Worm (Caenorhabditis elegans) whole organism, L3 larva: ENCODE measurements around the gene F44E7.5.
A peak's percentile ranks its signal among the peaks of the same experiment; 100 is the strongest.

Source experiments
- R02D3.7 ChIP-seq: fragments of 150-350 bp; optimal IDR thresholded peaks from 2 replicates; lab custom pipeline; 2014; ENCODE audit warnings: missing biosample characterization, missing genetic modification characterization
- ZK546.5 ChIP-seq: sonication (generic microtip); optimal IDR thresholded peaks from 2 replicates; lab custom pipeline; 2017; ENCODE audit warnings: missing biosample characterization, missing genetic modification characterization
- aly-2 ChIP-seq: fragments of 150-350 bp; optimal IDR thresholded peaks from 2 replicates; lab custom pipeline; 2014; ENCODE audit warnings: missing biosample characterization, missing genetic modification characterization
- ama-1 ChIP-seq: fragments of 150-350 bp; optimal IDR thresholded peaks from 2 replicates; lab custom pipeline; 2018
- ceh-16 ChIP-seq: sonication (generic microtip); optimal IDR thresholded peaks from 2 replicates; lab custom pipeline; 2017; ENCODE audit warnings: missing biosample characterization, missing genetic modification characterization
- ceh-28 ChIP-seq: fragments of 150-350 bp; optimal IDR thresholded peaks from 2 replicates; lab custom pipeline; 2014; ENCODE audit warnings: missing biosample characterization, missing genetic modification reagents, missing genetic modification characterization
- ceh-82 ChIP-seq: fragments of 150-350 bp; optimal IDR thresholded peaks from 2 replicates; lab custom pipeline; 2014; ENCODE audit warnings: missing biosample characterization, missing genetic modification characterization
- ceh-9 ChIP-seq: sonication (generic microtip); optimal IDR thresholded peaks from 2 replicates; lab custom pipeline; 2018; ENCODE audit warnings: missing biosample characterization, missing genetic modification characterization
- daf-12 ChIP-seq: fragments of 150-350 bp; optimal IDR thresholded peaks from 2 replicates; lab custom pipeline; 2014; ENCODE audit warnings: missing biosample characterization, missing genetic modification reagents, missing genetic modification characterization
- egl-27 ChIP-seq: sonication (generic microtip); optimal IDR thresholded peaks from 4 replicates; lab custom pipeline; 2017; ENCODE audit warnings: missing biosample characterization, missing genetic modification reagents, missing genetic modification characterization
- egl-5 ChIP-seq: fragments of 150-350 bp; optimal IDR thresholded peaks from 2 replicates; lab custom pipeline; 2017; ENCODE audit warnings: missing biosample characterization, missing genetic modification reagents, missing genetic modification characterization, inconsistent platforms
- elt-2 ChIP-seq: sonication (generic microtip); optimal IDR thresholded peaks from 2 replicates; lab custom pipeline; 2016; ENCODE audit warnings: missing genetic modification reagents, mild to moderate bottlenecking, missing genetic modification characterization, missing compliant biosample characterization
- elt-3 ChIP-seq, 3 experiments: fragments of 150-350 bp in 1 of 3; sonication (generic microtip) in 2 of 3; optimal IDR thresholded peaks; 2 replicates in 2 of 3; 4 replicates in 1 of 3; lab custom pipeline; 2014 to 2017; ENCODE audit warnings: missing biosample characterization in 3 of 3, missing genetic modification characterization in 3 of 3
- fkh-10 ChIP-seq: sonication (generic microtip); optimal IDR thresholded peaks from 2 replicates; lab custom pipeline; 2017; ENCODE audit warnings: missing biosample characterization, missing genetic modification reagents, missing genetic modification characterization
- fkh-2 ChIP-seq: fragments of 150-350 bp; optimal IDR thresholded peaks from 2 replicates; lab custom pipeline; 2014; ENCODE audit warnings: missing biosample characterization, missing genetic modification reagents, missing genetic modification characterization
- fos-1 ChIP-seq: fragments of 150-350 bp; optimal IDR thresholded peaks from 2 replicates; lab custom pipeline; 2014; ENCODE audit warnings: missing biosample characterization, missing genetic modification characterization
- hmg-11 ChIP-seq: sonication (generic microtip); optimal IDR thresholded peaks from 2 replicates; lab custom pipeline; 2016; ENCODE audit warnings: missing genetic modification characterization, missing compliant biosample characterization
- jun-1 ChIP-seq: fragments of 150-350 bp; optimal IDR thresholded peaks from 2 replicates; lab custom pipeline; 2014; ENCODE audit warnings: missing biosample characterization, missing genetic modification reagents, missing genetic modification characterization
- lin-15B ChIP-seq: fragments of 150-350 bp; optimal IDR thresholded peaks from 2 replicates; lab custom pipeline; 2014; ENCODE audit warnings: missing biosample characterization, missing genetic modification characterization
- lin-39 ChIP-seq: fragments of 150-350 bp; optimal IDR thresholded peaks from 2 replicates; lab custom pipeline; 2018; ENCODE audit warnings: missing biosample characterization, missing genetic modification reagents, missing genetic modification characterization
- lsy-12 ChIP-seq: sonication (generic microtip); optimal IDR thresholded peaks from 2 replicates; lab custom pipeline; 2016; ENCODE audit warnings: mild to moderate bottlenecking, missing genetic modification characterization, missing compliant biosample characterization
- mdl-1 ChIP-seq: fragments of 150-350 bp; optimal IDR thresholded peaks from 2 replicates; lab custom pipeline; 2014; ENCODE audit warnings: missing biosample characterization, missing genetic modification characterization
- mml-1 ChIP-seq: fragments of 150-350 bp; sonication (generic microtip); optimal IDR thresholded peaks from 3 replicates; lab custom pipeline; 2014; ENCODE audit warnings: missing biosample characterization, missing genetic modification characterization
- nfya-1 ChIP-seq: sonication (generic microtip); optimal IDR thresholded peaks from 2 replicates; lab custom pipeline; 2017; ENCODE audit warnings: missing genetic modification characterization, mild to moderate bottlenecking, missing compliant biosample characterization, antibody characterized with exemption, moderate library complexity; ENCODE audit not compliant: insufficient read depth
- nhr-11 ChIP-seq: fragments of 150-350 bp; optimal IDR thresholded peaks from 2 replicates; lab custom pipeline; 2014; ENCODE audit warnings: missing biosample characterization, missing genetic modification characterization
- nhr-12 ChIP-seq: fragments of 150-350 bp; optimal IDR thresholded peaks from 2 replicates; lab custom pipeline; 2014; ENCODE audit warnings: missing biosample characterization, missing genetic modification characterization
- nhr-23 ChIP-seq: fragments of 150-350 bp; optimal IDR thresholded peaks from 2 replicates; lab custom pipeline; 2014; ENCODE audit warnings: missing biosample characterization, missing genetic modification reagents, missing genetic modification characterization
- nhr-25 ChIP-seq: sonication (generic microtip); optimal IDR thresholded peaks from 2 replicates; lab custom pipeline; 2017; ENCODE audit warnings: missing biosample characterization, missing genetic modification characterization
- nhr-43 ChIP-seq: sonication (generic microtip); optimal IDR thresholded peaks from 2 replicates; lab custom pipeline; 2016; ENCODE audit warnings: mild to moderate bottlenecking, missing genetic modification characterization, missing compliant biosample characterization; ENCODE audit not compliant: poor library complexity, severe bottlenecking
- nhr-77 ChIP-seq: fragments of 150-350 bp; optimal IDR thresholded peaks from 2 replicates; lab custom pipeline; 2014; ENCODE audit warnings: missing biosample characterization, missing genetic modification characterization
- pha-4 ChIP-seq: fragments of 150-350 bp; optimal IDR thresholded peaks from 2 replicates; lab custom pipeline; 2014; ENCODE audit warnings: missing biosample characterization, missing genetic modification reagents, missing genetic modification characterization
- pqm-1 ChIP-seq: fragments of 150-350 bp; optimal IDR thresholded peaks from 2 replicates; lab custom pipeline; 2017; ENCODE audit warnings: missing biosample characterization, missing genetic modification characterization, inconsistent platforms
- sea-2 ChIP-seq: fragments of 150-350 bp; sonication (generic microtip); optimal IDR thresholded peaks from 4 replicates; lab custom pipeline; 2014; ENCODE audit warnings: missing biosample characterization, missing genetic modification reagents, missing genetic modification characterization
- skn-1 ChIP-seq: fragments of 150-350 bp; optimal IDR thresholded peaks from 2 replicates; lab custom pipeline; 2014; ENCODE audit warnings: missing biosample characterization, missing genetic modification characterization
- snpc-4 ChIP-seq: fragments of 150-350 bp; optimal IDR thresholded peaks from 2 replicates; lab custom pipeline; 2014; ENCODE audit warnings: missing biosample characterization, missing genetic modification characterization
- tbx-2 ChIP-seq: sonication (generic microtip); optimal IDR thresholded peaks from 2 replicates; lab custom pipeline; 2016; ENCODE audit warnings: mild to moderate bottlenecking, missing genetic modification characterization, missing compliant biosample characterization
- unc-39 ChIP-seq: sonication (generic microtip); optimal IDR thresholded peaks from 4 replicates; lab custom pipeline; 2017; ENCODE audit warnings: missing biosample characterization, missing genetic modification characterization
- unc-62 ChIP-seq: fragments of 150-350 bp; sonication (generic microtip); optimal IDR thresholded peaks from 4 replicates; lab custom pipeline; 2014; ENCODE audit warnings: missing biosample characterization, missing genetic modification reagents, missing genetic modification characterization
- zag-1 ChIP-seq: fragments of 150-350 bp; optimal IDR thresholded peaks from 2 replicates; lab custom pipeline; 2014; ENCODE audit warnings: missing biosample characterization, missing genetic modification characterization
- ztf-11 ChIP-seq: fragments of 150-350 bp; optimal IDR thresholded peaks from 2 replicates; lab custom pipeline; 2014; ENCODE audit warnings: missing biosample characterization, missing genetic modification characterization
- ztf-4 ChIP-seq: fragments of 150-350 bp; optimal IDR thresholded peaks from 2 replicates; lab custom pipeline; 2014; ENCODE audit warnings: missing biosample characterization, missing genetic modification characterization

The F44E7.5 gene

DNA sequence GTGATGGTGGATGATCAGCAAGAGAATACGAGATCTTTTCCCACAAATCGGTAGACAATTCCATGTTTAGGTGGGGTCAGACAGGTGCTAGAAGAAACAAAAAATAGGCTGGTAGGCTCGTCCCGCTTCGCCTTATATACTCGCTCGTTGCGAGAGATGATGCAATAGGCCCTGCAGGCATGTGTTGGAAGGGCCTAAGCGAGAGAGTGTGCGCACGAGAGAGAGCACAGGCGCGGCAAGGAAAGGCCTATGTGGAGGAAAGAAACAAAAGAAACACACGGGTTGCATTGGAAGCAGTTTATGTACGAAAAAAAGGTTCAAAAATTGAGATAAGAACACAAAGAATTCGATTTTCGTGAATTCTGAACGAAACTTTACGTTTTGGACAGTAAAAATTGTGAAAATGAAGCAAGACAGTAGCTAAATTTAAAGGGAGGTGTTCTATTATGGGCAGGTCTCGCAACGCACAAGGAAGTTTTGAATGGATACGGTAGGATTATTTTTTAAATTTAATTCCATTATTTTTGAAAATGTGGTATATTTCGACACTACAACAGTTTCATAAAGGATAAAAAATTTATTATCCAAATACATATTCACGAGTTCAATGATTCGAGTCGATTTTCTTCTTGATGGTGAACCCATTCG lies at the start of gene F44E7.5:
TSS of gene F44E7.5 (minus strand) at position 210 of the 648 bp plus-strand sequence.
- TF ChIP-seq daf-12 (tag; lab: Kevin White, UChicago): no peak
- TF ChIP-seq ZK546.5: no peak
- TF ChIP-seq unc-62 (GFP tag; lab: Kevin White, UChicago): no peak
- peak; percentile 71 for TF ChIP-seq nhr-25 (tag; lab: Kevin White, UChicago)
- peak; percentile 12 for TF ChIP-seq ama-1 (lab: Kevin White, UChicago)
- TF ChIP-seq lsy-12 (tag; lab: Kevin White, UChicago): no peak
- TF ChIP-seq skn-1 (tag; lab: Kevin White, UChicago): peak; percentile 32
- peak; percentile 34 for TF ChIP-seq snpc-4 (tag; lab: Kevin White, UChicago)
- peak; percentile 60 for TF ChIP-seq nfya-1 (tag; lab: Kevin White, UChicago)
- peak; percentile 86 for TF ChIP-seq elt-2
- peak; percentile 7 for TF ChIP-seq hmg-11 (tag; lab: Kevin White, UChicago)
- peak; percentile 76 for TF ChIP-seq nhr-23
- peak; percentile 74 for TF ChIP-seq pqm-1 (tag; lab: Kevin White, UChicago)
- peak; percentile 71 for TF ChIP-seq pha-4
- TF ChIP-seq nhr-43: peak; percentile 5
- peak; percentile 15 for TF ChIP-seq R02D3.7
- TF ChIP-seq lin-15B (tag; lab: Kevin White, UChicago): peak; percentile 47
- TF ChIP-seq, all 47 proteins: peak for 13

DNA sequence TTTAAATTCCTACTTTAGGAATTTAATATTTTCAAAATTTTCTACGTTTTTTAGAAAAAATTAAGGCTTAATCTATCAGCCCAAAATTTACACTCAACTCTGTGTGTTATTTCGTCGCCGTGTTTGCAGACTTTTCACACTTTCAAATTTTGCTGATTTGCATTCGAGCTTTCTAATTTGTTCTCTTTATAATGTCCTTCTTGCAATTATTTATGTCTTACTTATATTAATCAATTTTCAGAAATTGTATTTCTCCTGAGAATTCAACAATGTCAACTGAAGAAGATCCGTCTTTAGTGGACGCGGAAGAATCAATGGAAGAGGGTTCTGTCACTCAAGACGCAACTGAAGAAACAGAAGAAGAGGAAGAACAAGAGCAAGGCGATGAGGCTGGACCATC lies 45.9 kb upstream of the F44E7.5 start, which contains the start of gene let-418:
TSS of gene let-418 (plus strand) at position 242 of the 400 bp plus-strand sequence.
- TF ChIP-seq elt-2 (no peak), nhr-12 (tag; lab: Kevin White, UChicago) (no peak), ceh-28 (no peak), pqm-1 (tag; lab: Kevin White, UChicago) (no peak), ztf-4 (tag; lab: Kevin White, UChicago) (no peak), nhr-77 (tag; lab: Kevin White, UChicago) (no peak), egl-5 (tag; lab: Kevin White, UChicago) (no peak), snpc-4 (tag; lab: Kevin White, UChicago) (no peak), ztf-11 (tag; lab: Kevin White, UChicago) (no peak), aly-2 (tag; lab: Kevin White, UChicago) (no peak), nfya-1 (tag; lab: Kevin White, UChicago) (no peak), nhr-23 (no peak), mml-1 (tag; lab: Kevin White, UChicago) (no peak), zag-1 (tag; lab: Kevin White, UChicago) (no peak), tbx-2 (tag; lab: Kevin White, UChicago) (no peak), fkh-10 (GFP tag; lab: Kevin White, UChicago) (no peak), lsy-12 (tag; lab: Kevin White, UChicago) (no peak), fkh-2 (no peak), jun-1 (no peak)

DNA sequence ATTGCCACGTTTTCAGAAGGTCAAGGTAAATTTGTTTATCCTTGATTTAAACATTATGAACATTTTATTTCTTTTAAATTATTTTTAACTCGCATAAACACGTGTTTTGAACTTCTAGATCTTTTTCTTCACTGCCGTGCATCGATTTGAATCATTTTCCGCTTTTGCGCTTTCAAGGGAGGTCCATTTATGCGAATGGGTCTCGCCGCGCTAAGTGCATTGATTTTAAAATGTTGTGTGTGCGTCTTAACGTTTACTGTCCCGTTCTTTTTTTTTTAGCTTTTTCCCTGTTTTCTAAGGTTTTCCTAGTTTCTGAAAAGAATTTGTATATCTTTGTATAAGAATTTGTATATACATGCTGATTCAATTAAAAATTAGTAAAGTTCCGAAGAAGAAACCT lies 44.8 kb upstream of the F44E7.5 start:
- TF ChIP-seq snpc-4 (tag; lab: Kevin White, UChicago) (no peak), nhr-77 (tag; lab: Kevin White, UChicago) (no peak), nhr-43 (no peak), sea-2 (GFP tag; lab: Kevin White, UChicago) (no peak), mdl-1 (no peak), nfya-1 (tag; lab: Kevin White, UChicago) (no peak), zag-1 (tag; lab: Kevin White, UChicago) (no peak), jun-1 (no peak), ZK546.5 (no peak), egl-27 (tag; lab: Kevin White, UChicago) (no peak), mml-1 (tag; lab: Kevin White, UChicago) (no peak), lin-39 (no peak), ceh-9 (no peak)
- TF ChIP-seq, all 47 proteins: peak for 0

DNA sequence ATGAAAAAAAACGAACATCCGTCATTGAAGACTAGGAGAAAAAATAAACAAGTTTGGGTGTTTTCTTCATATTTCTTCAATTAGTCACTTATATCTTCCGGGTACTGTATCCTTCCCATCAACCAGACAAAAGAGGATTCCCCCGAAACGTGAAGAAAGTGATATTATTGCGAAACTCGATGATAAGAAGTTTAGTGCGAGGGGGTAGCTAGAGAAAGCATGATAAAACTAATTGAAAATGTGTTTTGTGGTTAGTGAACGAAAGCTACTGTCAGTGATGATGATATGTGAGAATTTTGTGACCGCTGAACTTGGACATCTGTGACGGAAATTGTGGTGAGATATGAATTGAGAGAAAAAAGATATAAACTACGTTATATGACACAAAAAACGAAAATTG lies 42.2 kb upstream of the F44E7.5 start:
- peak; percentile 46 for TF ChIP-seq fos-1 (tag; lab: Kevin White, UChicago)
- TF ChIP-seq mml-1 (tag; lab: Kevin White, UChicago): no peak
- TF ChIP-seq mdl-1: no peak
- TF ChIP-seq ztf-4 (tag; lab: Kevin White, UChicago): no peak
- TF ChIP-seq lsy-12 (tag; lab: Kevin White, UChicago): no peak
- no peak for TF ChIP-seq snpc-4 (tag; lab: Kevin White, UChicago)
- no peak for TF ChIP-seq ceh-82 (tag; lab: Kevin White, UChicago)
- TF ChIP-seq unc-39 (tag; lab: Kevin White, UChicago): no peak
- peak; percentile 96 for TF ChIP-seq nhr-23
- peak; percentile 56 for TF ChIP-seq pqm-1 (tag; lab: Kevin White, UChicago)
- no peak for TF ChIP-seq skn-1 (tag; lab: Kevin White, UChicago)
- no peak for TF ChIP-seq hmg-11 (tag; lab: Kevin White, UChicago)
- TF ChIP-seq ZK546.5: no peak
- TF ChIP-seq nhr-11 (tag; lab: Kevin White, UChicago): no peak
- TF ChIP-seq elt-3 (tag; optimal IDR thresholded peaks at IDR 0.05; lab: Kevin White, UChicago): peak; percentile 64 to 95 (median 88)
- no peak for TF ChIP-seq ceh-9
- TF ChIP-seq fkh-2: no peak
- TF ChIP-seq sea-2 (GFP tag; lab: Kevin White, UChicago): no peak
- TF ChIP-seq nhr-12 (tag; lab: Kevin White, UChicago): no peak
- TF ChIP-seq daf-12 (tag; lab: Kevin White, UChicago): no peak
- no peak for TF ChIP-seq ceh-16
- TF ChIP-seq lin-15B (tag; lab: Kevin White, UChicago): no peak
- no peak for TF ChIP-seq ama-1 (lab: Kevin White, UChicago)
- no peak for TF ChIP-seq jun-1
- TF ChIP-seq elt-2: peak; percentile 64
- peak; percentile 59 for TF ChIP-seq ceh-28
- peak; percentile 9 for TF ChIP-seq R02D3.7
- peak; percentile 52 for TF ChIP-seq unc-62 (GFP tag; lab: Kevin White, UChicago)
- TF ChIP-seq zag-1 (tag; lab: Kevin White, UChicago): no peak
- TF ChIP-seq nhr-43: peak; percentile 88
